Worm (Caenorhabditis elegans) whole organism, L4 larva: ENCODE results near the gene clec-153.

Experiments
- D1046.2 ChIP-seq: fragments of 200-800 bp; sonication (Bioruptor generic); IDR thresholded peaks from 2 replicates; pipeline ENCODE4 v1.3.6; 2022; ENCODE audit warnings: missing genetic modification characterization, missing compliant biosample characterization
- F37D6.2 ChIP-seq: sonication (generic microtip); optimal IDR thresholded peaks from 2 replicates; lab custom pipeline; 2016; ENCODE audit warnings: mild to moderate bottlenecking, missing genetic modification characterization, missing compliant biosample characterization
- F49E8.2 ChIP-seq: sonication (generic microtip); optimal IDR thresholded peaks from 2 replicates; lab custom pipeline; 2016; ENCODE audit warnings: missing compliant biosample characterization, mild to moderate bottlenecking, missing genetic modification characterization, borderline replicate concordance
- Y48G9A.11 ChIP-seq: fragments of 200-800 bp; sonication (Bioruptor generic); IDR thresholded peaks from 2 replicates; pipeline ENCODE4 v1.3.6; 2022; ENCODE audit warnings: missing genetic modification reagents, missing genetic modification characterization, missing compliant biosample characterization
- Y75B8A.6 ChIP-seq: fragments of 200-800 bp; sonication (Bioruptor generic); IDR thresholded peaks from 2 replicates; pipeline ENCODE4 v1.3.6; 2022; ENCODE audit warnings: missing genetic modification reagents, missing genetic modification characterization, missing compliant biosample characterization
- attf-4 ChIP-seq: sonication (generic microtip); optimal IDR thresholded peaks from 3 replicates; lab custom pipeline; 2017; ENCODE audit warnings: missing biosample characterization, missing genetic modification characterization
- ceh-32 ChIP-seq: sonication (generic microtip); optimal IDR thresholded peaks from 2 replicates; lab custom pipeline; 2016; ENCODE audit warnings: mild to moderate bottlenecking, missing genetic modification characterization, missing compliant biosample characterization; ENCODE audit not compliant: poor library complexity
- ceh-62 ChIP-seq: sonication (generic microtip); optimal IDR thresholded peaks from 2 replicates; lab custom pipeline; 2017; ENCODE audit warnings: missing biosample characterization, missing genetic modification characterization
- ctbp-1 ChIP-seq: fragments of 200-800 bp; sonication (Bioruptor generic); IDR thresholded peaks from 2 replicates; pipeline ENCODE4 v1.3.6; 2022; ENCODE audit warnings: missing genetic modification reagents, missing genetic modification characterization, missing compliant biosample characterization
- daf-16 ChIP-seq, 3 experiments: sonication (generic microtip); optimal IDR thresholded peaks; 2 replicates each; lab custom pipeline; 2016 to 2017; ENCODE audit warnings: missing genetic modification characterization in 3 of 3, missing genetic modification reagents in 3 of 3, mild to moderate bottlenecking in 2 of 3, missing compliant biosample characterization in 2 of 3, missing biosample characterization in 1 of 3, moderate library complexity in 1 of 3
- dmd-6 ChIP-seq: fragments of 200-800 bp; sonication (Bioruptor generic); IDR thresholded peaks from 2 replicates; pipeline ENCODE4 v1.3.6; 2022; ENCODE audit warnings: missing genetic modification reagents, missing genetic modification characterization, missing compliant biosample characterization
- dmd-8 ChIP-seq: fragments of 200-800 bp; sonication (Bioruptor generic); IDR thresholded peaks from 2 replicates; pipeline ENCODE4 v1.3.6; 2022; ENCODE audit warnings: missing genetic modification characterization, missing compliant biosample characterization
- dmd-9 ChIP-seq: fragments of 200-800 bp; sonication (Bioruptor generic); IDR thresholded peaks from 2 replicates; pipeline ENCODE4 v1.3.6; 2022; ENCODE audit warnings: missing genetic modification reagents, missing genetic modification characterization, missing compliant biosample characterization
- dve-1 ChIP-seq: sonication (generic microtip); optimal IDR thresholded peaks from 2 replicates; lab custom pipeline; 2017; ENCODE audit warnings: antibody characterized with exemption, mild to moderate bottlenecking, missing genetic modification characterization, missing compliant biosample characterization; ENCODE audit not compliant: insufficient read depth
- egl-27 ChIP-seq: sonication (generic microtip); optimal IDR thresholded peaks from 3 replicates; lab custom pipeline; 2017; ENCODE audit warnings: missing biosample characterization, missing genetic modification reagents, missing genetic modification characterization
- egl-43 ChIP-seq: fragments of 200-800 bp; sonication (Bioruptor generic); IDR thresholded peaks from 2 replicates; pipeline ENCODE4 v1.3.6; 2022; ENCODE audit warnings: missing genetic modification reagents, missing genetic modification characterization, missing compliant biosample characterization
- fkh-10 ChIP-seq: fragments of 150-350 bp; optimal IDR thresholded peaks from 2 replicates; lab custom pipeline; 2014; ENCODE audit warnings: missing biosample characterization, missing genetic modification reagents, missing genetic modification characterization
- hlh-11 ChIP-seq: fragments of 200-800 bp; sonication (Bioruptor generic); optimal IDR thresholded peaks from 2 replicates; lab custom pipeline; 2018; ENCODE audit warnings: mild to moderate bottlenecking, missing genetic modification characterization, missing compliant biosample characterization
- hmg-1.1 ChIP-seq: fragments of 200-800 bp; sonication (Bioruptor generic); IDR thresholded peaks from 2 replicates; pipeline ENCODE4 v1.3.6; 2022; ENCODE audit warnings: missing genetic modification reagents, missing genetic modification characterization, missing compliant biosample characterization
- lin-1 ChIP-seq: fragments of 200-800 bp; sonication (Bioruptor generic); IDR thresholded peaks from 2 replicates; pipeline ENCODE4 v1.3.6; 2022; ENCODE audit warnings: missing genetic modification reagents, missing genetic modification characterization, missing compliant biosample characterization
- lin-15B ChIP-seq: fragments of 150-350 bp; sonication (generic microtip); optimal IDR thresholded peaks from 3 replicates; lab custom pipeline; 2014; ENCODE audit warnings: missing biosample characterization, missing genetic modification characterization
- lin-39 ChIP-seq: fragments of 150-350 bp; optimal IDR thresholded peaks from 2 replicates; lab custom pipeline; 2014; ENCODE audit warnings: missing biosample characterization, missing genetic modification reagents, missing genetic modification characterization
- lsy-2 ChIP-seq, 2 experiments: fragments of 150-350 bp in 1 of 2; sonication (generic microtip) in 1 of 2; optimal IDR thresholded peaks; 2 replicates each; lab custom pipeline; 2014 to 2017; ENCODE audit warnings: missing biosample characterization in 2 of 2, missing genetic modification characterization in 2 of 2
- mdl-1 ChIP-seq, 2 experiments: fragments of 150-350 bp in 1 of 2; sonication (generic microtip) in 1 of 2; optimal IDR thresholded peaks; 2 replicates each; lab custom pipeline; 2014 to 2017; ENCODE audit warnings: missing biosample characterization in 2 of 2, missing genetic modification characterization in 2 of 2
- mdt-29 ChIP-seq: fragments of 200-800 bp; sonication (Bioruptor generic); IDR thresholded peaks from 2 replicates; pipeline ENCODE4 v1.3.6; 2022; ENCODE audit warnings: missing genetic modification reagents, missing genetic modification characterization, missing compliant biosample characterization
- mep-1 ChIP-seq: fragments of 150-350 bp; sonication (generic microtip); optimal IDR thresholded peaks from 3 replicates; lab custom pipeline; 2014; ENCODE audit warnings: missing biosample characterization, missing genetic modification characterization
- mes-2 ChIP-seq: sonication (generic microtip); optimal IDR thresholded peaks from 2 replicates; lab custom pipeline; 2016; ENCODE audit warnings: missing genotype, mild to moderate bottlenecking, missing genetic modification characterization, missing compliant biosample characterization; ENCODE audit not compliant: poor library complexity, severe bottlenecking
- nhr-11 ChIP-seq: fragments of 150-350 bp; optimal IDR thresholded peaks from 2 replicates; lab custom pipeline; 2014; ENCODE audit warnings: missing biosample characterization, missing genetic modification characterization
- nhr-28 ChIP-seq: fragments of 150-350 bp; optimal IDR thresholded peaks from 2 replicates; lab custom pipeline; 2014; ENCODE audit warnings: missing biosample characterization, missing genetic modification characterization
- nhr-41 ChIP-seq: fragments of 200-800 bp; sonication (Bioruptor generic); IDR thresholded peaks from 2 replicates; pipeline ENCODE4 v1.3.6; 2022; ENCODE audit warnings: missing genetic modification reagents, missing genetic modification characterization, missing compliant biosample characterization
- nhr-42 ChIP-seq: fragments of 200-800 bp; sonication (Bioruptor generic); IDR thresholded peaks from 2 replicates; pipeline ENCODE4 v1.3.6; 2022; ENCODE audit warnings: missing genetic modification characterization, missing compliant biosample characterization
- nhr-6 ChIP-seq: fragments of 150-350 bp; optimal IDR thresholded peaks from 2 replicates; lab custom pipeline; 2014; ENCODE audit warnings: missing biosample characterization, missing genetic modification characterization
- nhr-76 ChIP-seq: fragments of 150-350 bp; optimal IDR thresholded peaks from 2 replicates; lab custom pipeline; 2014; ENCODE audit warnings: missing biosample characterization, missing genetic modification characterization
- pqm-1 ChIP-seq: sonication (generic microtip); optimal IDR thresholded peaks from 2 replicates; lab custom pipeline; 2017; ENCODE audit warnings: missing biosample characterization, missing genetic modification characterization
- rbr-2 ChIP-seq: sonication (generic microtip); optimal IDR thresholded peaks from 2 replicates; lab custom pipeline; 2016; ENCODE audit warnings: missing genotype, missing genetic modification characterization, missing compliant biosample characterization
- saeg-2 ChIP-seq: fragments of 200-800 bp; sonication (Bioruptor generic); IDR thresholded peaks from 2 replicates; pipeline ENCODE4 v1.3.6; 2022; ENCODE audit warnings: missing genetic modification reagents, missing genetic modification characterization, missing compliant biosample characterization
- sdz-12 ChIP-seq: fragments of 200-800 bp; sonication (Bioruptor generic); optimal IDR thresholded peaks from 2 replicates; lab custom pipeline; 2018; ENCODE audit warnings: mild to moderate bottlenecking, missing genetic modification characterization, missing compliant biosample characterization
- snpc-4 ChIP-seq: fragments of 150-350 bp; optimal IDR thresholded peaks from 2 replicates; lab custom pipeline; 2014; ENCODE audit warnings: missing biosample characterization, missing genetic modification characterization
- spr-1 ChIP-seq: sonication (generic microtip); optimal IDR thresholded peaks from 2 replicates; lab custom pipeline; 2016; ENCODE audit warnings: mild to moderate bottlenecking, missing genetic modification characterization, missing compliant biosample characterization
- tag-97 ChIP-seq: fragments of 200-800 bp; sonication (Bioruptor generic); IDR thresholded peaks from 2 replicates; pipeline ENCODE4 v1.3.6; 2022; ENCODE audit warnings: missing genetic modification characterization, missing compliant biosample characterization
- unc-130 ChIP-seq: sonication (generic microtip); optimal IDR thresholded peaks from 2 replicates; lab custom pipeline; 2016; ENCODE audit warnings: missing genetic modification reagents, missing genetic modification characterization, missing compliant biosample characterization
- unc-39 ChIP-seq: sonication (generic microtip); optimal IDR thresholded peaks from 2 replicates; lab custom pipeline; 2017; ENCODE audit warnings: missing biosample characterization, missing genetic modification characterization
- vab-7 ChIP-seq: fragments of 200-800 bp; sonication (Bioruptor generic); IDR thresholded peaks from 2 replicates; pipeline ENCODE4 v1.3.6; 2022; ENCODE audit warnings: missing genetic modification reagents, missing genetic modification characterization, missing compliant biosample characterization
- zfp-2 ChIP-seq: sonication (generic microtip); optimal IDR thresholded peaks from 2 replicates; lab custom pipeline; 2016; ENCODE audit warnings: mild to moderate bottlenecking, missing genetic modification characterization, missing compliant biosample characterization
- zfp-3 ChIP-seq: fragments of 200-800 bp; sonication (Bioruptor generic); conservative IDR thresholded peaks from 2 replicates; pipeline ENCODE4 v1.3.6; 2022; ENCODE audit warnings: missing genetic modification reagents, missing genetic modification characterization, missing compliant biosample characterization
- zip-2 ChIP-seq: fragments of 150-350 bp; optimal IDR thresholded peaks from 2 replicates; lab custom pipeline; 2014; ENCODE audit warnings: missing biosample characterization, missing genetic modification characterization

clec-153 gene

DNA sequence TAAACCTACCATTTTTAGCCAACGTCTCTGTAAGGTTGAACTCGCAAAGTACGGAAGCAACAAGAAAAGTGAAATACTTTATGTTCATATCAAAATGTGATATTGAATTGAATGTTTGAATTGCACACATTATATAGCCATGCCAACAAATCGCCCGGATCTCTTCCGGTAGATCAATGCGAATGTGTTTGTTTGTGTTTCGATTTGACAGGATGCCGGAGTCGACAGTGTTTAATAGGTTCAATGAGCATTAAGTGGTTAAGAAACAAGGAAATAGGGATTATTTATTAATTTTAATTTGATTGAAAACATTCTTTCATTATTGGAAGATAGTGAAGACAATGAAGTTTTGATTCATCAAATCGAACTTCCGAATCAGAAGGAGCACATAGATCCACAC is 11.2 kb downstream of the clec-153 start, which contains the start of gene pqn-29:
pqn-29 (minus strand) TSS at position 101 of the 400 bp plus-strand sequence.
- TF ChIP-seq attf-4 (tag; lab: Kevin White, UChicago), result no peak
- no peak for TF ChIP-seq ctbp-1 (GFP tag; lab: Robert Waterston, UW)

DNA sequence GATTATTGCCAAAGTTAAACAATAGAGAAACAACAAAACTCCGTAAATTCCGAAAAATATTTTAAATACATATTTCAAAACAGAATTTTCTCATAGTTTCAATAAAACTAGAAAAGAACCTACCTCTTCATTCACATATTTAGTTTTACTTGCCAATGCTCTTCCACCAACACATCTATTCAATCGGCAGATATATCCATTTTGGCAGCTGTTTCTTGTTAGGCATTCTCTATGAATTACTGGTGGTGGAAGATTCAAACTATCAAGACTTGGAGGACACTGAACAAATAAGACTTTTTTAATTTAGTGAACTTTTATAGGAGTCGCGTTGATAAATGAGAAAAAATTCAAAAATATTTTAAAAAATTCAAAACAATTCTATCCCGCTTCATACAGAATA is 12.3 kb downstream of the clec-153 start:
- TF ChIP-seq nhr-41 (GFP tag; lab: Robert Waterston, UW) (no peak), dmd-9 (no peak), rbr-2 (no peak), attf-4 (tag; lab: Kevin White, UChicago) (no peak), hlh-11 (tag; lab: Kevin White, UChicago) (no peak), lin-39 (tag; lab: Kevin White, UChicago) (no peak), mes-2 (no peak), nhr-6 (tag; lab: Kevin White, UChicago) (no peak), F49E8.2 (tag; lab: Kevin White, UChicago) (no peak), unc-130 (GFP tag; lab: Kevin White, UChicago) (no peak), nhr-42 (GFP tag; lab: Robert Waterston, UW) (no peak), lin-15B (no peak), fkh-10 (GFP tag; lab: Kevin White, UChicago) (no peak), unc-39 (no peak)

DNA sequence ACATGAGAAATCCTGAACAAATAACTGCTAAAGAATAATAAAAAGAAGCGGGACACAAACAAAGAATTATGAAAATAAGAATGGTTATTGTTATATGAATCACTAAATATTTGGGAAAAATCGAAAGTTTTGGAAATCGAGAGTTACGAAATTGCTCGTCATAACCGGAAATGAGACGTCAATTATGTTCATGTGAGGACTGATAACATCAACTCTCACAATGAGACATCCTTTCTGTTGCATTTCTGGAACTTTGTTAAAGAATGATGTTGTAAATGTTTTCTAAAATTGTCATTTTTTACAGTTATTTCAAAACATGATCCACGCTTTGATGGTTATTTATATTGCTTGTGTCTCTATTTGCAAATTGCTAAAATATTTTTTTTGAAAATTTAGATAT is 12.8 kb downstream of the clec-153 start, which contains the start of gene T23F11.6:
T23F11.6 (minus strand) TSS at position 45 of the 400 bp plus-strand sequence.
- no peak for TF ChIP-seq ceh-32 (tag; lab: Kevin White, UChicago)
- TF ChIP-seq lin-15B, result no peak
- no peak for TF ChIP-seq sdz-12 (GFP tag; lab: Kevin White, UChicago)
- 0 out of 2 replicates have a peak, but pooled peaks have one; percentile 49 for TF ChIP-seq lin-1
- peak; percentile 15 for TF ChIP-seq nhr-28 (tag; lab: Kevin White, UChicago)
- peak in 1 of 2 experiments; percentile 1 for TF ChIP-seq mdl-1 (tag; optimal IDR thresholded peaks at IDR 0.05; lab: Kevin White, UChicago)
- TF ChIP-seq lsy-2 (tag; optimal IDR thresholded peaks at IDR 0.05; lab: Kevin White, UChicago), result no peak
- TF ChIP-seq nhr-11 (tag; lab: Kevin White, UChicago), result no peak
- no peak for TF ChIP-seq ceh-62 (tag; lab: Kevin White, UChicago)
- no peak for TF ChIP-seq spr-1 (tag; lab: Kevin White, UChicago)
- no peak for TF ChIP-seq tag-97 (GFP tag; lab: Robert Waterston, UW)
- TF ChIP-seq mdt-29 (GFP tag; lab: Robert Waterston, UW), result no peak
- no peak for TF ChIP-seq vab-7 (GFP tag; lab: Robert Waterston, UW)
- no peak for TF ChIP-seq saeg-2 (GFP tag; lab: Robert Waterston, UW)
- TF ChIP-seq zfp-2 (tag; lab: Kevin White, UChicago), result no peak
- no peak for TF ChIP-seq nhr-42 (GFP tag; lab: Robert Waterston, UW)
- no peak for TF ChIP-seq dmd-8 (GFP tag; lab: Robert Waterston, UW)
- peak; percentile 65 for TF ChIP-seq dmd-6 (GFP tag; lab: Robert Waterston, UW)
- no peak for TF ChIP-seq F49E8.2 (tag; lab: Kevin White, UChicago)
- no peak for TF ChIP-seq nhr-76
- no peak for TF ChIP-seq egl-27 (tag; lab: Kevin White, UChicago)
- no peak for TF ChIP-seq D1046.2 (GFP tag; lab: Robert Waterston, UW)
- no peak for TF ChIP-seq egl-43 (GFP tag; lab: Robert Waterston, UW)
- peak; percentile 53 for TF ChIP-seq pqm-1 (tag; lab: Kevin White, UChicago)
- TF ChIP-seq Y48G9A.11 (GFP tag; lab: Robert Waterston, UW), result no peak
- TF ChIP-seq mep-1 (tag; lab: Kevin White, UChicago), result no peak
- no peak for TF ChIP-seq F37D6.2 (tag; lab: Kevin White, UChicago)
- TF ChIP-seq snpc-4, result no peak
- no peak for TF ChIP-seq zip-2 (tag; lab: Kevin White, UChicago)
- no peak for TF ChIP-seq daf-16 (GFP tag; optimal IDR thresholded peaks at IDR 0.05; lab: Kevin White, UChicago)
- TF ChIP-seq daf-16 (tag; optimal IDR thresholded peaks at IDR 0.05; lab: Kevin White, UChicago), result peak; percentile 22
- no peak for TF ChIP-seq Y75B8A.6 (GFP tag; lab: Robert Waterston, UW)
- peak; percentile 5 for TF ChIP-seq dve-1
- no peak for TF ChIP-seq hmg-1.1
- TF ChIP-seq zfp-3 (GFP tag; lab: Robert Waterston, UW), result no peak
- TF ChIP-seq, all 104 proteins: peak for 7
